Fruit fly (Drosophila melanogaster) S2 (cell line): ENCODE data around the gene CG5921.

Source experiments
- CG8478 ChIP-seq: fragments of >200 bp; optimal IDR thresholded peaks from 2 replicates; lab custom pipeline; 2018
- CTCF ChIP-seq, 2 experiments: fragments of >200 bp; optimal IDR thresholded peaks; 2 replicates each; lab custom pipeline; 2018

- peak; percentile 32 to 72 for TF ChIP-seq CTCF (optimal IDR thresholded peaks at IDR 0.05; lab: Kevin White, UChicago)
- TF ChIP-seq CG8478 (lab: Kevin White, UChicago): no peak
These were observed 15.3 kb upstream of the CG5921 start for dm6 chrX:6035359-6035758.
